Worm (Caenorhabditis elegans) whole organism, L1 larva: ENCODE data around the gene W07E11.1.
A peak's percentile ranks its signal among the peaks of the same experiment; 100 is the strongest.

ENCODE experiments used
- F16B12.6 ChIP-seq: fragments of 150-350 bp; optimal IDR thresholded peaks from 2 replicates; lab custom pipeline; 2014; ENCODE audit warnings: missing biosample characterization, missing genetic modification characterization
- aha-1 ChIP-seq: fragments of 150-350 bp; optimal IDR thresholded peaks from 2 replicates; lab custom pipeline; 2014; ENCODE audit warnings: missing biosample characterization, missing genetic modification characterization
- ama-1 ChIP-seq: fragments of 150-350 bp; optimal IDR thresholded peaks from 2 replicates; lab custom pipeline; 2014
- ceh-63 ChIP-seq: fragments of 200-800 bp; sonication (Bioruptor generic); optimal IDR thresholded peaks from 2 replicates; lab custom pipeline; 2018; ENCODE audit warnings: mild to moderate bottlenecking, missing genetic modification characterization, missing compliant biosample characterization
- ceh-82 ChIP-seq, 3 experiments: fragments of 150-350 bp in 1 of 3; sonication (generic microtip) in 2 of 3; optimal IDR thresholded peaks; 2 replicates each; lab custom pipeline; 2014 to 2017; ENCODE audit warnings: missing biosample characterization in 3 of 3, missing genetic modification characterization in 3 of 3
- ceh-90 ChIP-seq: sonication (generic microtip); optimal IDR thresholded peaks from 2 replicates; lab custom pipeline; 2016; ENCODE audit warnings: missing genetic modification characterization, missing compliant biosample characterization
- ces-1 ChIP-seq: fragments of 150-350 bp; optimal IDR thresholded peaks from 2 replicates; lab custom pipeline; 2014; ENCODE audit warnings: missing biosample characterization, missing genetic modification reagents, missing genetic modification characterization
- dpl-1 ChIP-seq, 3 experiments: fragments of 150-350 bp in 2 of 3; sonication (generic microtip) in 1 of 3; optimal IDR thresholded peaks; 2 replicates each; lab custom pipeline; 2014 to 2017; ENCODE audit warnings: missing biosample characterization in 3 of 3, missing genetic modification characterization in 3 of 3, missing genetic modification reagents in 3 of 3
- dsc-1 ChIP-seq: sonication (generic microtip); optimal IDR thresholded peaks from 2 replicates; lab custom pipeline; 2016; ENCODE audit warnings: mild to moderate bottlenecking, missing genetic modification characterization, missing compliant biosample characterization
- efl-1 ChIP-seq, 4 experiments: fragments of 150-350 bp; optimal IDR thresholded peaks in 3 of 4; peaks in 1 of 4; 1 replicate in 1 of 4; 2 replicates in 3 of 4; lab custom pipeline; 2014; ENCODE audit warnings: missing biosample characterization in 2 of 4, missing genetic modification characterization in 2 of 4, missing genetic modification reagents in 2 of 4
- elt-2 ChIP-seq: sonication (generic microtip); optimal IDR thresholded peaks from 2 replicates; lab custom pipeline; 2016; ENCODE audit warnings: missing genetic modification characterization, mild to moderate bottlenecking, inconsistent platforms, missing compliant biosample characterization, missing genetic modification reagents
- fkh-4 ChIP-seq: sonication (generic microtip); optimal IDR thresholded peaks from 2 replicates; lab custom pipeline; 2016; ENCODE audit warnings: missing compliant biosample characterization, missing genetic modification characterization, borderline replicate concordance
- fos-1 ChIP-seq: fragments of 150-350 bp; optimal IDR thresholded peaks from 2 replicates; lab custom pipeline; 2014; ENCODE audit warnings: missing biosample characterization, missing genetic modification characterization
- grh-1 ChIP-seq: fragments of 200-800 bp; sonication (Bioruptor generic); IDR thresholded peaks from 2 replicates; pipeline ENCODE4 v1.3.6; 2022; ENCODE audit warnings: missing genetic modification reagents, missing genetic modification characterization, missing compliant biosample characterization
- hlh-17 ChIP-seq: fragments of 200-800 bp; sonication (Bioruptor generic); optimal IDR thresholded peaks from 2 replicates; lab custom pipeline; 2018; ENCODE audit warnings: missing genetic modification characterization, mild to moderate bottlenecking, missing compliant biosample characterization, moderate library complexity, borderline replicate concordance
- hlh-4 ChIP-seq: sonication (generic microtip); optimal IDR thresholded peaks from 2 replicates; lab custom pipeline; 2016; ENCODE audit warnings: mild to moderate bottlenecking, missing genetic modification characterization, missing compliant biosample characterization
- isw-1 ChIP-seq: fragments of 200-800 bp; sonication (Bioruptor generic); IDR thresholded peaks from 2 replicates; pipeline ENCODE4 v1.3.6; 2022; ENCODE audit warnings: missing genetic modification characterization, missing compliant biosample characterization
- jun-1 ChIP-seq: fragments of 150-350 bp; optimal IDR thresholded peaks from 2 replicates; lab custom pipeline; 2014; ENCODE audit warnings: missing biosample characterization, missing genetic modification reagents, missing genetic modification characterization
- lin-14 ChIP-seq: fragments of 200-800 bp; sonication (Bioruptor generic); optimal IDR thresholded peaks from 2 replicates; lab custom pipeline; 2018; ENCODE audit warnings: mild to moderate bottlenecking, missing genetic modification characterization, moderate library complexity, missing compliant biosample characterization
- lin-15B ChIP-seq: fragments of 150-350 bp; sonication (generic microtip); optimal IDR thresholded peaks from 3 replicates; lab custom pipeline; 2014; ENCODE audit warnings: missing biosample characterization, missing genetic modification characterization
- lin-35 ChIP-seq, 2 experiments: fragments of 150-350 bp; optimal IDR thresholded peaks; 2 replicates each; lab custom pipeline; 2014; ENCODE audit warnings: missing biosample characterization in 2 of 2, missing genetic modification characterization in 2 of 2, missing genetic modification reagents in 2 of 2
- lin-39 ChIP-seq: fragments of 150-350 bp; optimal IDR thresholded peaks from 2 replicates; lab custom pipeline; 2014; ENCODE audit warnings: missing biosample characterization, missing genetic modification reagents, missing genetic modification characterization
- mef-2 ChIP-seq: fragments of 150-350 bp; optimal IDR thresholded peaks from 2 replicates; lab custom pipeline; 2014; ENCODE audit warnings: missing biosample characterization, missing genetic modification characterization
- nhr-11 ChIP-seq: fragments of 150-350 bp; optimal IDR thresholded peaks from 2 replicates; lab custom pipeline; 2014; ENCODE audit warnings: missing biosample characterization, missing genetic modification characterization
- nhr-12 ChIP-seq: sonication (generic microtip); optimal IDR thresholded peaks from 2 replicates; lab custom pipeline; 2017; ENCODE audit warnings: missing biosample characterization, missing genetic modification characterization
- nhr-20 ChIP-seq: sonication (generic microtip); optimal IDR thresholded peaks from 2 replicates; lab custom pipeline; 2016; ENCODE audit warnings: mild to moderate bottlenecking, missing genetic modification characterization, missing compliant biosample characterization
- nhr-237 ChIP-seq: fragments of 150-350 bp; optimal IDR thresholded peaks from 2 replicates; lab custom pipeline; 2014; ENCODE audit warnings: missing biosample characterization, missing genetic modification characterization
- nhr-28 ChIP-seq: fragments of 150-350 bp; optimal IDR thresholded peaks from 2 replicates; lab custom pipeline; 2014; ENCODE audit warnings: missing biosample characterization, missing genetic modification characterization
- nhr-71 ChIP-seq: sonication (generic microtip); optimal IDR thresholded peaks from 2 replicates; lab custom pipeline; 2016; ENCODE audit warnings: mild to moderate bottlenecking, missing genetic modification characterization, moderate library complexity, missing compliant biosample characterization
- nhr-76 ChIP-seq: sonication (generic microtip); optimal IDR thresholded peaks from 2 replicates; lab custom pipeline; 2017; ENCODE audit warnings: missing biosample characterization, missing genetic modification characterization
- nhr-77 ChIP-seq: fragments of 150-350 bp; optimal IDR thresholded peaks from 2 replicates; lab custom pipeline; 2014; ENCODE audit warnings: missing biosample characterization, missing genetic modification characterization
- nhr-84 ChIP-seq: sonication (generic microtip); optimal IDR thresholded peaks from 2 replicates; lab custom pipeline; 2017; ENCODE audit warnings: missing biosample characterization, missing genetic modification characterization
- nhr-85 ChIP-seq: sonication (generic microtip); peaks from one replicate; lab custom pipeline; 2016; ENCODE audit warnings: missing genetic modification characterization, inconsistent platforms, missing compliant biosample characterization
- nhr-90 ChIP-seq: sonication (generic microtip); optimal IDR thresholded peaks from 2 replicates; lab custom pipeline; 2016; ENCODE audit warnings: mild to moderate bottlenecking, missing genetic modification characterization, missing compliant biosample characterization; ENCODE audit not compliant: poor library complexity
- pag-3 ChIP-seq: sonication (generic microtip); optimal IDR thresholded peaks from 2 replicates; lab custom pipeline; 2017; ENCODE audit warnings: missing genetic modification characterization, mild to moderate bottlenecking, missing compliant biosample characterization, antibody characterized with exemption, borderline replicate concordance; ENCODE audit not compliant: insufficient read depth
- pax-3 ChIP-seq: fragments of 200-800 bp; sonication (Bioruptor generic); optimal IDR thresholded peaks from 2 replicates; lab custom pipeline; 2018; ENCODE audit warnings: mild to moderate bottlenecking, missing genetic modification characterization, moderate library complexity, missing compliant biosample characterization
- rnt-1 ChIP-seq: sonication (generic microtip); optimal IDR thresholded peaks from 2 replicates; lab custom pipeline; 2016; ENCODE audit warnings: mild to moderate bottlenecking, missing genetic modification characterization, moderate library complexity, missing compliant biosample characterization
- skn-1 ChIP-seq: fragments of 150-350 bp; optimal IDR thresholded peaks from 2 replicates; lab custom pipeline; 2014; ENCODE audit warnings: missing biosample characterization, missing genetic modification characterization
- snu-23 ChIP-seq: sonication (generic microtip); optimal IDR thresholded peaks from 2 replicates; lab custom pipeline; 2016; ENCODE audit warnings: missing genetic modification characterization, missing compliant biosample characterization
- sptf-1 ChIP-seq: fragments of 150-350 bp; optimal IDR thresholded peaks from 2 replicates; lab custom pipeline; 2014; ENCODE audit warnings: missing biosample characterization, missing genetic modification characterization
- sup-37 ChIP-seq: fragments of 200-800 bp; sonication (Bioruptor generic); optimal IDR thresholded peaks from 2 replicates; lab custom pipeline; 2018; ENCODE audit warnings: mild to moderate bottlenecking, missing genetic modification characterization, missing compliant biosample characterization
- swsn-7 ChIP-seq: sonication (generic microtip); optimal IDR thresholded peaks from 2 replicates; lab custom pipeline; 2016; ENCODE audit warnings: missing genetic modification characterization, missing compliant biosample characterization
- tbx-2 ChIP-seq: sonication (generic microtip); optimal IDR thresholded peaks from 2 replicates; lab custom pipeline; 2016; ENCODE audit warnings: missing genetic modification characterization, missing compliant biosample characterization
- tlp-1 ChIP-seq: fragments of 150-350 bp; optimal IDR thresholded peaks from 2 replicates; lab custom pipeline; 2014; ENCODE audit warnings: missing biosample characterization, missing genetic modification characterization
- unc-130 ChIP-seq: fragments of 150-350 bp; optimal IDR thresholded peaks from 2 replicates; lab custom pipeline; 2017; ENCODE audit warnings: missing biosample characterization, missing genetic modification characterization, inconsistent platforms
- unc-86 ChIP-seq: sonication (generic microtip); optimal IDR thresholded peaks from 2 replicates; lab custom pipeline; 2016; ENCODE audit warnings: missing genetic modification characterization, missing compliant biosample characterization
- unc-98 ChIP-seq: fragments of 200-800 bp; sonication (Bioruptor generic); IDR thresholded peaks from 2 replicates; pipeline ENCODE4 v1.3.6; 2022; ENCODE audit warnings: missing genetic modification characterization, missing compliant biosample characterization
- vab-15 ChIP-seq: sonication (generic microtip); optimal IDR thresholded peaks from 2 replicates; lab custom pipeline; 2017; ENCODE audit warnings: missing genotype, mild to moderate bottlenecking, missing genetic modification characterization, missing compliant biosample characterization
- zag-1 ChIP-seq: fragments of 150-350 bp; optimal IDR thresholded peaks from 2 replicates; lab custom pipeline; 2014; ENCODE audit warnings: missing biosample characterization, missing genetic modification characterization
- ztf-11 ChIP-seq, 2 experiments: sonication (generic microtip); optimal IDR thresholded peaks; 2 replicates each; lab custom pipeline; 2016 to 2017; ENCODE audit warnings: missing genetic modification characterization in 2 of 2, missing biosample characterization in 1 of 2, missing compliant biosample characterization in 1 of 2

W07E11.1 gene

ce11 chrX:10049160-10049559, 35.3 kb upstream of the W07E11.1 start, which contains the start of gene gnrr-3:
gnrr-3 (plus strand) TSS chrX:10049460.
- TF ChIP-seq mef-2 (no peak), ztf-11 (tag; optimal IDR thresholded peaks at IDR 0.05; lab: Kevin White, UChicago) (no peak), hlh-17 (GFP tag; lab: Kevin White, UChicago) (no peak), unc-130 (tag; lab: Kevin White, UChicago) (no peak), lin-35 (GFP tag; optimal IDR thresholded peaks at IDR 0.05; lab: Kevin White, UChicago) (no peak), nhr-90 (tag; lab: Kevin White, UChicago) (no peak), ama-1 (no peak), hlh-4 (no peak), isw-1 (GFP tag; lab: Robert Waterston, UW) (no peak), nhr-71 (tag; lab: Kevin White, UChicago) (no peak), sup-37 (GFP tag; lab: Kevin White, UChicago) (no peak), zag-1 (tag; lab: Kevin White, UChicago) (no peak)
- TF ChIP-seq, all 84 proteins: peak for 0

- TF ChIP-seq lin-35 (GFP tag; optimal IDR thresholded peaks at IDR 0.05; lab: Kevin White, UChicago) (peak in 1 of 2 experiments; percentile 66), ceh-82 (tag; optimal IDR thresholded peaks at IDR 0.05; lab: Kevin White, UChicago) (no peak), dpl-1 (GFP tag; optimal IDR thresholded peaks at IDR 0.05; lab: Kevin White, UChicago) (no peak), nhr-237 (tag; lab: Kevin White, UChicago) (no peak), dsc-1 (no peak), sup-37 (GFP tag; lab: Kevin White, UChicago) (no peak), unc-98 (GFP tag; lab: Robert Waterston, UW) (no peak), sptf-1 (tag; lab: Kevin White, UChicago) (no peak), lin-39 (tag; lab: Kevin White, UChicago) (no peak), elt-2 (peak; percentile 96), snu-23 (peak; percentile 54), nhr-77 (tag; lab: Kevin White, UChicago) (no peak), efl-1 (optimal IDR thresholded peaks at IDR 0.05; lab: Kevin White, UChicago) (no peak), efl-1 (GFP tag; optimal IDR thresholded peaks at IDR 0.05 in 1 of 2; lab: Kevin White, UChicago) (no peak), jun-1 (tag; lab: Kevin White, UChicago) (no peak), F16B12.6 (tag; lab: Kevin White, UChicago) (no peak), ceh-63 (GFP tag; lab: Kevin White, UChicago) (no peak), isw-1 (GFP tag; lab: Robert Waterston, UW) (no peak), ztf-11 (tag; optimal IDR thresholded peaks at IDR 0.05; lab: Kevin White, UChicago) (no peak), nhr-71 (tag; lab: Kevin White, UChicago) (peak; percentile 77), rnt-1 (no peak), swsn-7 (tag; lab: Kevin White, UChicago) (no peak), ces-1 (GFP tag; lab: Kevin White, UChicago) (no peak), tlp-1 (tag; lab: Kevin White, UChicago) (no peak), nhr-76 (tag; lab: Kevin White, UChicago) (no peak), aha-1 (tag; lab: Kevin White, UChicago) (no peak), pag-3 (tag; lab: Kevin White, UChicago) (no peak), lin-15B (no peak), skn-1 (tag; lab: Kevin White, UChicago) (no peak), nhr-85 (tag; lab: Kevin White, UChicago) (peak; percentile 91), unc-86 (tag; lab: Kevin White, UChicago) (no peak), nhr-90 (tag; lab: Kevin White, UChicago) (peak; percentile 78), grh-1 (GFP tag; lab: Robert Waterston, UW) (peak; percentile 92), tbx-2 (peak; percentile 58), nhr-12 (tag; lab: Kevin White, UChicago) (no peak), lin-14 (GFP tag; lab: Kevin White, UChicago) (peak; percentile 50), fkh-4 (tag; lab: Kevin White, UChicago) (no peak), pax-3 (tag; lab: Kevin White, UChicago) (no peak), ama-1 (no peak), nhr-28 (no peak), ceh-90 (no peak), nhr-20 (tag; lab: Kevin White, UChicago) (peak; percentile 88), vab-15 (tag; lab: Kevin White, UChicago) (no peak), nhr-84 (tag; lab: Kevin White, UChicago) (no peak), fos-1 (tag; lab: Kevin White, UChicago) (no peak), unc-130 (tag; lab: Kevin White, UChicago) (no peak), nhr-11 (tag; lab: Kevin White, UChicago) (no peak)
Observed at ce11 chrX:10051625-10052024, 32.8 kb upstream of the W07E11.1 start.
